Fruit fly (Drosophila melanogaster): ENCODE data around the gene CG4907.

The CG4907 gene

dm6 chr3R:22668622-22669021 is 41.9 kb downstream of the CG4907 start (continued):
- TF ChIP-seq CG7963 (GFP tag; IDR thresholded peaks at IDR 0.05; ENCODE audit: partially characterized antibody) (no peak), row (GFP tag; IDR thresholded peaks at IDR 0.05) (peak; percentile 69), CG31224 (GFP tag; IDR thresholded peaks at IDR 0.05) (peak; percentile 6; the same call in 1 of the 2 replicates), Ravus (GFP tag; IDR thresholded peaks at IDR 0.05) (peak; percentile 1; the same call in 1 of the 2 replicates), Spps (tag; optimal IDR thresholded peaks at IDR 0.05) (no peak), CG9437 (GFP tag; optimal IDR thresholded peaks at IDR 0.05) (no peak), amos (GFP tag; IDR thresholded peaks at IDR 0.05; ENCODE audit: partially characterized antibody) (no peak), en (GFP tag; optimal IDR thresholded peaks at IDR 0.05) (no peak), CG6689 (GFP tag; IDR thresholded peaks at IDR 0.05) (peak; percentile 37), ci (GFP tag; IDR thresholded peaks at IDR 0.05) (peak; percentile 77), CG1602 (GFP tag; optimal IDR thresholded peaks at IDR 0.05) (peak; percentile 15), CG6791 (GFP tag; IDR thresholded peaks at IDR 0.05; ENCODE audit: partially characterized antibody) (no peak), lilli (GFP tag; optimal IDR thresholded peaks at IDR 0.05) (peak; percentile 19), toy (GFP tag; IDR thresholded peaks at IDR 0.05) (no peak), eve (GFP tag; optimal IDR thresholded peaks at IDR 0.05) (peak in 1 of 2 experiments; percentile 33), CG31441 (GFP tag; IDR thresholded peaks at IDR 0.05) (no peak), CG10209 (GFP tag; optimal IDR thresholded peaks at IDR 0.05) (peak; percentile 3), HLH4C (GFP tag; IDR thresholded peaks at IDR 0.05; ENCODE audit: partially characterized antibody) (no peak), nmo (GFP tag; optimal IDR thresholded peaks at IDR 0.05) (peak; percentile 36), ase (GFP tag; IDR thresholded peaks at IDR 0.05) (peak; percentile 6; the same call in 1 of the 3 replicates), CG11504 (tag; optimal IDR thresholded peaks at IDR 0.05) (peak; percentile 32), insv (GFP tag; optimal IDR thresholded peaks at IDR 0.05) (no peak), vnd (GFP tag; IDR thresholded peaks at IDR 0.05; ENCODE audit: partially characterized antibody) (no peak), Drgx (GFP tag; IDR thresholded peaks at IDR 0.05) (peak; percentile 57), sob (GFP tag; IDR thresholded peaks at IDR 0.05) (0 out of 2 replicates have a peak, but pooled peaks have one; percentile 12), Eip74EF (GFP tag; optimal IDR thresholded peaks at IDR 0.05) (no peak), CG17385 (GFP tag; optimal IDR thresholded peaks at IDR 0.05) (peak; percentile 20), CG7839 (tag; optimal IDR thresholded peaks at IDR 0.05) (peak; percentile 15), CG10147 (GFP tag; optimal IDR thresholded peaks at IDR 0.05) (no peak), sisA (GFP tag; IDR thresholded peaks at IDR 0.05) (peak; percentile 55), bsh (GFP tag; optimal IDR thresholded peaks at IDR 0.05) (peak in 1 of 2 experiments; percentile 45), MBD-R2 (GFP tag; IDR thresholded peaks at IDR 0.05) (no peak), Hr51 (GFP tag; optimal IDR thresholded peaks at IDR 0.05) (peak in 1 of 2 experiments; percentile 48), tgo (GFP tag; IDR thresholded peaks at IDR 0.05) (peak; percentile 27; the same call in 1 of the 3 replicates), CG15269 (tag; optimal IDR thresholded peaks at IDR 0.05) (peak; percentile 5), Stat92E (GFP tag; optimal IDR thresholded peaks at IDR 0.05) (no peak), CG4360 (GFP tag; IDR thresholded peaks at IDR 0.05) (no peak), dpn (GFP tag; optimal IDR thresholded peaks at IDR 0.05) (peak in 1 of 2 experiments; percentile 28), zfh2 (GFP tag; optimal IDR thresholded peaks at IDR 0.05) (no peak), CG13775 (GFP tag; optimal IDR thresholded peaks at IDR 0.05) (peak; percentile 17), Sin3A (optimal IDR thresholded peaks at IDR 0.05) (no peak), hkb (optimal IDR thresholded peaks at IDR 0.05) (no peak), hkb (GFP tag; IDR thresholded peaks at IDR 0.05) (peak; percentile 72), H2.0 (GFP tag; IDR thresholded peaks at IDR 0.05) (peak; percentile 65; the same call in 1 of the 2 replicates), CG4730 (GFP tag; IDR thresholded peaks at IDR 0.05) (no peak), grau (tag; optimal IDR thresholded peaks at IDR 0.05) (peak; percentile 32), CG9609 (GFP tag; optimal IDR thresholded peaks at IDR 0.05) (no peak), CG10274 (GFP tag; optimal IDR thresholded peaks at IDR 0.05) (no peak), B-H1 (GFP tag; IDR thresholded peaks at IDR 0.05) (peak; percentile 29; the same call in 1 of the 3 replicates), CG2712 (tag; optimal IDR thresholded peaks at IDR 0.05) (peak; percentile 1)

Data from whole organism, embryonic.